Worm (Caenorhabditis elegans) whole organism, late embryonic: ENCODE results near the gene srw-137.

Experiments used
- ama-1 ChIP-seq: fragments of 150-350 bp; optimal IDR thresholded peaks from 2 replicates; lab custom pipeline; 2014
- ceh-14 ChIP-seq: sonication (generic microtip); optimal IDR thresholded peaks from 2 replicates; lab custom pipeline; 2016; ENCODE audit warnings: missing genotype, missing genetic modification characterization, missing compliant biosample characterization
- dmd-4 ChIP-seq: sonication (generic microtip); optimal IDR thresholded peaks from 2 replicates; lab custom pipeline; 2016; ENCODE audit warnings: borderline replicate concordance, missing genetic modification characterization, missing compliant biosample characterization
- hlh-30 ChIP-seq: sonication (generic microtip); optimal IDR thresholded peaks from 2 replicates; lab custom pipeline; 2017; ENCODE audit warnings: antibody characterized with exemption, missing genetic modification characterization, missing compliant biosample characterization; ENCODE audit not compliant: insufficient read depth
- hlh-6 ChIP-seq: sonication (generic microtip); optimal IDR thresholded peaks from 2 replicates; lab custom pipeline; 2016; ENCODE audit warnings: missing genotype, missing genetic modification characterization, missing compliant biosample characterization
- hlh-8 ChIP-seq: sonication (generic microtip); optimal IDR thresholded peaks from 2 replicates; lab custom pipeline; 2016; ENCODE audit warnings: missing genotype, missing genetic modification characterization, missing compliant biosample characterization
- nhr-11 ChIP-seq: fragments of 150-350 bp; optimal IDR thresholded peaks from 2 replicates; lab custom pipeline; 2014; ENCODE audit warnings: missing biosample characterization, missing genetic modification characterization
- tbx-2 ChIP-seq: sonication (generic microtip); optimal IDR thresholded peaks from 2 replicates; lab custom pipeline; 2016; ENCODE audit warnings: missing genetic modification characterization, missing compliant biosample characterization
- unc-3 ChIP-seq, 2 experiments: fragments of 200-800 bp in 1 of 2; sonication (Bioruptor generic) in 1 of 2; sonication (generic microtip) in 1 of 2; conservative IDR thresholded peaks in 1 of 2; optimal IDR thresholded peaks in 1 of 2; 2 replicates each; pipeline versions ENCODE4 v1.3.6 to Lab custom; 2016 to 2022; ENCODE audit warnings: missing compliant biosample characterization in 2 of 2, missing genetic modification characterization in 2 of 2, missing genetic modification reagents in 1 of 2

- no peak for TF ChIP-seq ama-1 (lab: Kevin White, UChicago)
- TF ChIP-seq nhr-11 (tag; lab: Kevin White, UChicago): no peak
- no peak for TF ChIP-seq hlh-6 (tag; lab: Kevin White, UChicago)
- no peak for TF ChIP-seq hlh-8 (tag; lab: Kevin White, UChicago)
- TF ChIP-seq tbx-2 (tag; lab: Kevin White, UChicago): no peak
- TF ChIP-seq unc-3 (GFP tag; conservative IDR thresholded peaks at IDR 0.05; lab: Robert Waterston, UW): no peak
- no peak for TF ChIP-seq unc-3 (tag; optimal IDR thresholded peaks at IDR 0.05; lab: Kevin White, UChicago)
- TF ChIP-seq dmd-4: no peak
- no peak for TF ChIP-seq ceh-14 (tag; lab: Kevin White, UChicago)
- TF ChIP-seq hlh-30 (tag; lab: Kevin White, UChicago): no peak
Measured at ce11 chrV:2934075-2934474, 9.7 kb downstream of the srw-137 start, which contains the start of gene srh-247.
